Worm (Caenorhabditis elegans) whole organism, early embryonic: ENCODE measurements around the gene ZC373.2.

Experiments used
- ceh-36 ChIP-seq: sonication (generic microtip); optimal IDR thresholded peaks from 2 replicates; lab custom pipeline; 2016; ENCODE audit warnings: missing genetic modification characterization, inconsistent platforms, missing compliant biosample characterization
- flt-1 ChIP-seq: fragments of 200-800 bp; sonication (Bioruptor generic); IDR thresholded peaks from 2 replicates; pipeline ENCODE4 v1.3.6; 2022; ENCODE audit warnings: missing genetic modification characterization, missing compliant biosample characterization
- hmbx-1 ChIP-seq: sonication (generic microtip); optimal IDR thresholded peaks from 2 replicates; lab custom pipeline; 2016; ENCODE audit warnings: mild to moderate bottlenecking, missing genetic modification characterization, missing compliant biosample characterization
- hmg-4 ChIP-seq: fragments of 200-800 bp; sonication (Bioruptor generic); optimal IDR thresholded peaks from 2 replicates; lab custom pipeline; 2018; ENCODE audit warnings: mild to moderate bottlenecking, missing genetic modification characterization, missing compliant biosample characterization
- hnd-1 ChIP-seq: sonication (generic microtip); optimal IDR thresholded peaks from 2 replicates; lab custom pipeline; 2016; ENCODE audit warnings: missing genetic modification characterization, missing compliant biosample characterization
- scrt-1 ChIP-seq: fragments of 200-800 bp; sonication (Bioruptor generic); IDR thresholded peaks from 2 replicates; pipeline ENCODE4 v1.3.6; 2022; ENCODE audit warnings: missing genetic modification characterization, missing compliant biosample characterization

DNA sequence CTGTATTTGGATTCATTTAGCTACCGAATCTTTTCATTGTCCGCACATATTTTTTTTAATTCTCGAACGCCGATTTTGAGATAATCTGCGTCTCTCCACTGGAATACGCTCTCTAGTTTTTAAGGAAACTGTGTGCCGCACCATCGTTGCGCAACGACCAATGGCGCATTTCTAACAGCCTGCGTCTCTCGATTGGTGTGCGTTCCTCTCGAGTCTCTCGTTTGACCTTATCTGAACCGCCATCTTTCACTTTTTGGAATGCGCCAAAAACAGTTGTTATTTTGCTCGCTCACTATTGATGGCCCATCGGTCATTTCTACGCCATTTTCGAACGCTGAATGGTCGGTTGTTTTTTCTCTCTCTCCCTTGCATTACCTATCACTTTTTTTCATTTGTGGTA is 25.0 kb upstream of the ZC373.2 start:
- TF ChIP-seq scrt-1 (no peak), hmbx-1 (no peak), ceh-36 (tag; lab: Kevin White, UChicago) (no peak), flt-1 (GFP tag; lab: Robert Waterston, UW) (no peak), hmg-4 (GFP tag; lab: Kevin White, UChicago) (no peak), hnd-1 (tag; lab: Kevin White, UChicago) (no peak)
